Worm (Caenorhabditis elegans) whole organism, late embryonic: ENCODE measurements around the gene T25B2.1.

Experiments used
- F13H6.1 ChIP-seq: sonication (generic microtip); optimal IDR thresholded peaks from 2 replicates; lab custom pipeline; 2016; ENCODE audit warnings: missing genetic modification characterization, missing compliant biosample characterization
- ahr-1 ChIP-seq: sonication (generic microtip); optimal IDR thresholded peaks from 2 replicates; lab custom pipeline; 2016; ENCODE audit warnings: missing genetic modification characterization, missing compliant biosample characterization
- ceh-22 ChIP-seq: sonication (generic microtip); optimal IDR thresholded peaks from 2 replicates; lab custom pipeline; 2017; ENCODE audit warnings: missing biosample characterization, missing genetic modification characterization
- ceh-24 ChIP-seq: sonication (generic microtip); optimal IDR thresholded peaks from 2 replicates; lab custom pipeline; 2016; ENCODE audit warnings: mild to moderate bottlenecking, missing genetic modification characterization, missing compliant biosample characterization
- ceh-34 ChIP-seq: sonication (generic microtip); optimal IDR thresholded peaks from 2 replicates; lab custom pipeline; 2016; ENCODE audit warnings: mild to moderate bottlenecking, missing genetic modification characterization, missing compliant biosample characterization
- ceh-6 ChIP-seq: fragments of 200-800 bp; sonication (Bioruptor generic); optimal IDR thresholded peaks from 2 replicates; lab custom pipeline; 2018; ENCODE audit warnings: mild to moderate bottlenecking, missing genetic modification characterization, missing compliant biosample characterization
- ceh-9 ChIP-seq: sonication (generic microtip); optimal IDR thresholded peaks from 2 replicates; lab custom pipeline; 2016; ENCODE audit warnings: mild to moderate bottlenecking, missing genetic modification characterization, inconsistent platforms, missing compliant biosample characterization
- fkh-10 ChIP-seq: fragments of 150-350 bp; optimal IDR thresholded peaks from 2 replicates; lab custom pipeline; 2014; ENCODE audit warnings: missing biosample characterization, missing genetic modification reagents, missing genetic modification characterization
- fkh-6 ChIP-seq: sonication (generic microtip); optimal IDR thresholded peaks from 2 replicates; lab custom pipeline; 2016; ENCODE audit warnings: missing genetic modification characterization, missing compliant biosample characterization
- hlh-6 ChIP-seq: sonication (generic microtip); optimal IDR thresholded peaks from 2 replicates; lab custom pipeline; 2016; ENCODE audit warnings: missing genotype, missing genetic modification characterization, missing compliant biosample characterization
- hlh-8 ChIP-seq: sonication (generic microtip); optimal IDR thresholded peaks from 2 replicates; lab custom pipeline; 2016; ENCODE audit warnings: missing genotype, missing genetic modification characterization, missing compliant biosample characterization
- lim-6 ChIP-seq: sonication (generic microtip); optimal IDR thresholded peaks from 2 replicates; lab custom pipeline; 2016; ENCODE audit warnings: missing genetic modification characterization, missing compliant biosample characterization
- madf-2 ChIP-seq: sonication (generic microtip); optimal IDR thresholded peaks from 2 replicates; lab custom pipeline; 2017; ENCODE audit warnings: missing genetic modification characterization, missing compliant biosample characterization
- nhr-11 ChIP-seq: fragments of 150-350 bp; optimal IDR thresholded peaks from 2 replicates; lab custom pipeline; 2014; ENCODE audit warnings: missing biosample characterization, missing genetic modification characterization
- npax-4 ChIP-seq: sonication (generic microtip); optimal IDR thresholded peaks from 2 replicates; lab custom pipeline; 2016; ENCODE audit warnings: missing genetic modification characterization, missing compliant biosample characterization
- odd-2 ChIP-seq: sonication (generic microtip); optimal IDR thresholded peaks from 2 replicates; lab custom pipeline; 2017; ENCODE audit warnings: antibody characterized with exemption, mild to moderate bottlenecking, missing genetic modification characterization, missing compliant biosample characterization
- pat-9 ChIP-seq: fragments of 200-800 bp; sonication (Bioruptor generic); optimal IDR thresholded peaks from 2 replicates; lab custom pipeline; 2018; ENCODE audit warnings: mild to moderate bottlenecking, missing genetic modification characterization, moderate library complexity, missing compliant biosample characterization
- pax-1 ChIP-seq: fragments of 150-350 bp; optimal IDR thresholded peaks from 2 replicates; lab custom pipeline; 2014; ENCODE audit warnings: missing biosample characterization, missing genetic modification characterization
- pha-2 ChIP-seq: sonication (generic microtip); optimal IDR thresholded peaks from 2 replicates; lab custom pipeline; 2017; ENCODE audit warnings: mild to moderate bottlenecking, missing genetic modification characterization, missing compliant biosample characterization
- pqm-1 ChIP-seq: sonication (generic microtip); optimal IDR thresholded peaks from 2 replicates; lab custom pipeline; 2016; ENCODE audit warnings: missing genetic modification characterization, missing compliant biosample characterization
- rnt-1 ChIP-seq: sonication (generic microtip); optimal IDR thresholded peaks from 2 replicates; lab custom pipeline; 2016; ENCODE audit warnings: missing genetic modification characterization, missing compliant biosample characterization
- sdc-2 ChIP-seq: sonication (generic microtip); optimal IDR thresholded peaks from 2 replicates; lab custom pipeline; 2016; ENCODE audit warnings: missing genotype, missing genetic modification characterization, missing compliant biosample characterization
- sox-4 ChIP-seq: sonication (generic microtip); optimal IDR thresholded peaks from 2 replicates; lab custom pipeline; 2017; ENCODE audit warnings: mild to moderate bottlenecking, missing genetic modification characterization, inconsistent platforms, missing compliant biosample characterization
- tbx-2 ChIP-seq: sonication (generic microtip); optimal IDR thresholded peaks from 2 replicates; lab custom pipeline; 2016; ENCODE audit warnings: missing genetic modification characterization, missing compliant biosample characterization
- ttx-3 ChIP-seq: sonication (generic microtip); optimal IDR thresholded peaks from 2 replicates; lab custom pipeline; 2016; ENCODE audit warnings: missing genetic modification reagents, missing genetic modification characterization, missing compliant biosample characterization
- unc-55 ChIP-seq: sonication (generic microtip); optimal IDR thresholded peaks from 2 replicates; lab custom pipeline; 2017; ENCODE audit warnings: missing biosample characterization, missing genetic modification reagents, missing genetic modification characterization
- unc-86 ChIP-seq: sonication (generic microtip); optimal IDR thresholded peaks from 2 replicates; lab custom pipeline; 2016; ENCODE audit warnings: missing genetic modification characterization, missing compliant biosample characterization
- zip-5 ChIP-seq: sonication (generic microtip); optimal IDR thresholded peaks from 2 replicates; lab custom pipeline; 2016; ENCODE audit warnings: missing genetic modification characterization, missing compliant biosample characterization
- ztf-16 ChIP-seq: sonication (generic microtip); optimal IDR thresholded peaks from 2 replicates; lab custom pipeline; 2017; ENCODE audit warnings: missing genetic modification characterization, missing compliant biosample characterization

T25B2.1 gene

DNA sequence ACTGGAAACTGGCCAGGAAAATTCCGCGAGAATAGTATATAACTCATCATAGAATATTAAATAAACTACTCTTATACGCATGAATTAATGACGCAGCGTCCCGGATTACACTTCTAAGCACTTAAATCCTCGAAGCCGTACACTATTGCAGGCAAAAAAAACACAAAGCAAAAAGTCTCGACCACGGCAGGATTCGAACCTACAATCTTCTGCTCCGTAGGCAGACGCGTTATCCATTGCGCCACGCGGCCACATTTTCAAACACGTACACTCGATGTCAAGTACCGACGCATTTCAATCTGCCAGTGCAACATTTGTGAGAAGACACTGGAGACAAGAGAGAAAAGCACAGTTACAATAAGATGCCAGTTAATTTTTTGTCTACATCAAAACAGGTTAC lies 46.1 kb downstream of the T25B2.1 start (continued):
- peak; percentile 22 for TF ChIP-seq ttx-3 (tag; lab: Kevin White, UChicago)
- no peak for TF ChIP-seq npax-4
- peak; percentile 4 for TF ChIP-seq ceh-24 (tag; lab: Kevin White, UChicago)
- TF ChIP-seq ceh-6 (GFP tag; lab: Kevin White, UChicago) = peak; percentile 69
- no peak for TF ChIP-seq pha-2 (tag; lab: Kevin White, UChicago)
- no peak for TF ChIP-seq zip-5
- TF ChIP-seq ceh-9 (tag; lab: Kevin White, UChicago) = no peak
- peak; percentile 13 for TF ChIP-seq F13H6.1 (tag; lab: Kevin White, UChicago)
- no peak for TF ChIP-seq pqm-1 (tag; lab: Kevin White, UChicago)
- TF ChIP-seq fkh-10 (GFP tag; lab: Kevin White, UChicago) = no peak
- peak; percentile 12 for TF ChIP-seq pat-9 (tag; lab: Kevin White, UChicago)
- peak; percentile 33 for TF ChIP-seq sdc-2 (tag; lab: Kevin White, UChicago)
- peak; percentile 22 for TF ChIP-seq ztf-16 (tag; lab: Kevin White, UChicago)
- peak; percentile 32 for TF ChIP-seq ceh-34 (tag; lab: Kevin White, UChicago)
- TF ChIP-seq odd-2 = no peak
- no peak for TF ChIP-seq pax-1 (tag; lab: Kevin White, UChicago)
- peak; percentile 36 for TF ChIP-seq tbx-2 (tag; lab: Kevin White, UChicago)
- TF ChIP-seq ceh-22 (tag; lab: Kevin White, UChicago) = no peak
- no peak for TF ChIP-seq ahr-1 (tag; lab: Kevin White, UChicago)
- TF ChIP-seq nhr-11 (tag; lab: Kevin White, UChicago) = no peak
- TF ChIP-seq madf-2 (tag; lab: Kevin White, UChicago) = peak; percentile 47

- no peak for TF ChIP-seq madf-2 (tag; lab: Kevin White, UChicago)
- TF ChIP-seq ahr-1 (tag; lab: Kevin White, UChicago) = no peak
- TF ChIP-seq hlh-6 (tag; lab: Kevin White, UChicago) = no peak
- TF ChIP-seq pha-2 (tag; lab: Kevin White, UChicago) = no peak
- no peak for TF ChIP-seq pax-1 (tag; lab: Kevin White, UChicago)
- no peak for TF ChIP-seq lim-6 (tag; lab: Kevin White, UChicago)
- TF ChIP-seq odd-2 = no peak
Observed at ce11 chrX:6221097-6221496, 47.3 kb downstream of the T25B2.1 start.

DNA sequence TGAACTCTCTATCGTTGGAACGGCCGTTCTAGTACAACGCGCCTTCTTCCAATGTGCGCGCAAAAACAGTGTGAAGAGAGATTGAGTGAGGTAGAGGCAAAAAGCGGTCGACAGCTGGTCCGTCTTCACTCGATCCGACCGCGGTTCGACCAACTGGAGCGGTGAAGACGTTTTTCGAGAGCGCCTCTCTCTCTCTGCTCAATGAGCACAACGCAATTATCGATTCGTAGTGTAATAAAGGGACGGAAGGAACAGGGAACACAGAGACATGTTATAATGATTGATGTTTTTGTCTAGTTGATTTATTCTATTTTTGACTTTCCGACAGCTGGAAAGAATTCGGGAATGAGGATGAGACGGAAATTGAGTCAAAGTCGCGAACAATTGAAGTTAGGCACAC lies 51.1 kb downstream of the T25B2.1 start:
- TF ChIP-seq sox-4 (tag; lab: Kevin White, UChicago) (no peak), hlh-8 (tag; lab: Kevin White, UChicago) (peak; percentile 7), ceh-24 (tag; lab: Kevin White, UChicago) (no peak), sdc-2 (tag; lab: Kevin White, UChicago) (peak; percentile 6), rnt-1 (tag; lab: Kevin White, UChicago) (peak; percentile 11), fkh-6 (no peak), unc-55 (GFP tag; lab: Kevin White, UChicago) (peak; percentile 95), unc-86 (no peak)
